Worm (Caenorhabditis elegans) whole organism, mixed stage, embryonic: ENCODE measurements around the gene ZK381.8.

Experiments used
- M03D4.4 ChIP-seq: sonication (generic microtip); optimal IDR thresholded peaks from 2 replicates; lab custom pipeline; 2017; ENCODE audit warnings: mild to moderate bottlenecking, missing genetic modification characterization, missing compliant biosample characterization
- bed-3 ChIP-seq: fragments of 200-800 bp; sonication (Bioruptor generic); optimal IDR thresholded peaks from 3 replicates; lab custom pipeline; 2018; ENCODE audit warnings: mild to moderate bottlenecking, missing genetic modification characterization, moderate library complexity, missing compliant biosample characterization
- blmp-1 ChIP-seq: fragments of 150-350 bp; optimal IDR thresholded peaks from 2 replicates; lab custom pipeline; 2014; ENCODE audit warnings: missing biosample characterization, missing genetic modification characterization
- ceh-39 ChIP-seq: fragments of 150-350 bp; optimal IDR thresholded peaks from 2 replicates; lab custom pipeline; 2014; ENCODE audit warnings: missing biosample characterization, missing genetic modification characterization
- ceh-43 ChIP-seq: fragments of 200-800 bp; sonication (Bioruptor generic); optimal IDR thresholded peaks from 2 replicates; lab custom pipeline; 2018; ENCODE audit warnings: mild to moderate bottlenecking, missing genetic modification characterization, moderate library complexity, missing compliant biosample characterization
- ceh-83 ChIP-seq: fragments of 200-800 bp; sonication (Bioruptor generic); optimal IDR thresholded peaks from 2 replicates; lab custom pipeline; 2018; ENCODE audit warnings: mild to moderate bottlenecking, missing genetic modification characterization, missing compliant biosample characterization
- ces-1 ChIP-seq: fragments of 150-350 bp; optimal IDR thresholded peaks from 2 replicates; lab custom pipeline; 2014; ENCODE audit warnings: missing biosample characterization, missing genetic modification reagents, missing genetic modification characterization
- cnd-1 ChIP-seq: fragments of 200-800 bp; sonication (Bioruptor generic); optimal IDR thresholded peaks from 2 replicates; lab custom pipeline; 2018; ENCODE audit warnings: mild to moderate bottlenecking, missing genetic modification characterization, missing compliant biosample characterization
- drap-1 ChIP-seq: fragments of 200-800 bp; sonication (Bioruptor generic); optimal IDR thresholded peaks from 3 replicates; lab custom pipeline; 2018; ENCODE audit warnings: mild to moderate bottlenecking, missing genetic modification characterization, missing compliant biosample characterization
- elt-1 ChIP-seq: sonication (generic microtip); optimal IDR thresholded peaks from 2 replicates; lab custom pipeline; 2017; ENCODE audit warnings: missing genetic modification characterization, mild to moderate bottlenecking, missing compliant biosample characterization, antibody characterized with exemption, moderate library complexity, borderline replicate concordance; ENCODE audit not compliant: insufficient read depth
- elt-3 ChIP-seq: fragments of 150-350 bp; optimal IDR thresholded peaks from 2 replicates; lab custom pipeline; 2014; ENCODE audit warnings: missing biosample characterization, missing genetic modification characterization
- flh-1 ChIP-seq: fragments of 200-800 bp; sonication (Bioruptor generic); optimal IDR thresholded peaks from 2 replicates; lab custom pipeline; 2018; ENCODE audit warnings: mild to moderate bottlenecking, missing genetic modification characterization, moderate library complexity, missing compliant biosample characterization
- ham-2 ChIP-seq: fragments of 200-800 bp; sonication (Bioruptor generic); optimal IDR thresholded peaks from 2 replicates; lab custom pipeline; 2018; ENCODE audit warnings: mild to moderate bottlenecking, missing genetic modification characterization, missing compliant biosample characterization
- hlh-1 ChIP-seq: fragments of 150-350 bp; optimal IDR thresholded peaks from 2 replicates; lab custom pipeline; 2014; ENCODE audit warnings: missing biosample characterization, missing genetic modification reagents, missing genetic modification characterization
- lin-13 ChIP-seq: fragments of 150-350 bp; optimal IDR thresholded peaks from 2 replicates; lab custom pipeline; 2014; ENCODE audit warnings: missing biosample characterization, missing genetic modification characterization
- lin-32 ChIP-seq: fragments of 200-800 bp; sonication (Bioruptor generic); optimal IDR thresholded peaks from 2 replicates; lab custom pipeline; 2018; ENCODE audit warnings: mild to moderate bottlenecking, missing genetic modification characterization, missing compliant biosample characterization
- lsy-2 ChIP-seq: fragments of 150-350 bp; optimal IDR thresholded peaks from 2 replicates; lab custom pipeline; 2014; ENCODE audit warnings: missing biosample characterization, missing genetic modification characterization
- mab-5 ChIP-seq: fragments of 150-350 bp; optimal IDR thresholded peaks from 2 replicates; lab custom pipeline; 2014; ENCODE audit warnings: missing biosample characterization, missing genetic modification characterization
- mep-1 ChIP-seq: fragments of 150-350 bp; optimal IDR thresholded peaks from 2 replicates; lab custom pipeline; 2017; ENCODE audit warnings: missing biosample characterization, missing genetic modification reagents, missing genetic modification characterization, inconsistent platforms
- mls-2 ChIP-seq: sonication (generic microtip); optimal IDR thresholded peaks from 2 replicates; lab custom pipeline; 2016; ENCODE audit warnings: mild to moderate bottlenecking, missing genetic modification characterization, moderate library complexity, missing compliant biosample characterization
- nhr-12 ChIP-seq: fragments of 150-350 bp; optimal IDR thresholded peaks from 2 replicates; lab custom pipeline; 2014; ENCODE audit warnings: missing biosample characterization, missing genetic modification characterization
- nhr-2 ChIP-seq: fragments of 150-350 bp; optimal IDR thresholded peaks from 2 replicates; lab custom pipeline; 2014; ENCODE audit warnings: missing biosample characterization, missing genetic modification characterization
- nhr-237 ChIP-seq: fragments of 150-350 bp; optimal IDR thresholded peaks from 2 replicates; lab custom pipeline; 2014; ENCODE audit warnings: missing biosample characterization, missing genetic modification characterization
- nhr-28 ChIP-seq: fragments of 150-350 bp; optimal IDR thresholded peaks from 2 replicates; lab custom pipeline; 2014; ENCODE audit warnings: missing biosample characterization, missing genetic modification characterization
- nhr-76 ChIP-seq: sonication (generic microtip); optimal IDR thresholded peaks from 2 replicates; lab custom pipeline; 2017; ENCODE audit warnings: missing biosample characterization, missing genetic modification characterization
- pha-4 ChIP-seq: fragments of 150-350 bp; optimal IDR thresholded peaks from 2 replicates; lab custom pipeline; 2018; ENCODE audit warnings: missing biosample characterization, missing genetic modification reagents, missing genetic modification characterization
- sem-2 ChIP-seq: fragments of 200-800 bp; sonication (Bioruptor generic); optimal IDR thresholded peaks from 2 replicates; lab custom pipeline; 2018; ENCODE audit warnings: mild to moderate bottlenecking, missing genetic modification characterization, missing compliant biosample characterization
- snpc-4 ChIP-seq: fragments of 150-350 bp; optimal IDR thresholded peaks from 2 replicates; lab custom pipeline; 2014; ENCODE audit warnings: missing biosample characterization, missing genetic modification characterization
- sptf-1 ChIP-seq: sonication (generic microtip); optimal IDR thresholded peaks from 2 replicates; lab custom pipeline; 2017; ENCODE audit warnings: mild to moderate bottlenecking, missing genetic modification characterization, moderate library complexity, missing compliant biosample characterization
- tbx-8 ChIP-seq: fragments of 200-800 bp; sonication (Bioruptor generic); optimal IDR thresholded peaks from 2 replicates; lab custom pipeline; 2018; ENCODE audit warnings: mild to moderate bottlenecking, missing genetic modification characterization, moderate library complexity, missing compliant biosample characterization
- unc-120 ChIP-seq: sonication (generic microtip); optimal IDR thresholded peaks from 2 replicates; lab custom pipeline; 2017; ENCODE audit warnings: missing genetic modification characterization, missing compliant biosample characterization; ENCODE audit not compliant: poor library complexity, severe bottlenecking
- unc-39 ChIP-seq: fragments of 150-350 bp; optimal IDR thresholded peaks from 2 replicates; lab custom pipeline; 2014; ENCODE audit warnings: missing biosample characterization, missing genetic modification characterization
- unc-62 ChIP-seq: fragments of 150-350 bp; optimal IDR thresholded peaks from 2 replicates; lab custom pipeline; 2014; ENCODE audit warnings: missing biosample characterization, missing genetic modification reagents, missing genetic modification characterization
- zip-8 ChIP-seq: fragments of 150-350 bp; optimal IDR thresholded peaks from 2 replicates; lab custom pipeline; 2014; ENCODE audit warnings: missing biosample characterization, missing genetic modification characterization
- ztf-11 ChIP-seq: fragments of 150-350 bp; optimal IDR thresholded peaks from 2 replicates; lab custom pipeline; 2014; ENCODE audit warnings: missing biosample characterization, missing genetic modification characterization

ZK381.8 gene

DNA sequence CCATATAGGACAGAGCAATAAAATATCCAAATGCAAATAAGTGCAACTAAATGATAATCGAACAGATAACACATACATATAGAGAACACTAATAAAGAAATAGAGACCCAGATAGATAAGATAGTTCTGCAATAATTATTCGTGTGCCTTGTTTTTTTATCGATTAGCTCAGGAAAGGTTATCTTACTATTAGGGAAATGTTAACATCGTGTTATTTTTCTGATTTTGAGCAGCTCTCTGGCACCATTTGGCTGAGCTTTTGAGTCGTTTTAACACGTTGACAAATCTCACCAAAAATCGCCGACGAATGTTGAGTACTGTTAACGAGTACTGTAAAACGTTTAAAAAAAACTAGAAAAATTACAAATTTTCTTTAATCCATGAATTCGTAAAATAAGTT lies 41.8 kb downstream of the ZK381.8 start, which contains the start of gene cest-6:
Gene cest-6 (minus strand): TSS at position 101 of the 400 bp plus-strand sequence.
- TF ChIP-seq lsy-2 (tag; lab: Kevin White, UChicago) (no peak), blmp-1 (tag; lab: Kevin White, UChicago) (no peak), ztf-11 (tag; lab: Kevin White, UChicago) (no peak), mls-2 (tag; lab: Kevin White, UChicago) (no peak), nhr-237 (tag; lab: Kevin White, UChicago) (no peak), pha-4 (no peak), elt-1 (no peak), zip-8 (no peak), ceh-83 (GFP tag; lab: Kevin White, UChicago) (no peak), unc-120 (tag; lab: Kevin White, UChicago) (no peak), unc-39 (tag; lab: Kevin White, UChicago) (no peak), lin-13 (tag; lab: Kevin White, UChicago) (no peak), nhr-2 (tag; lab: Kevin White, UChicago) (no peak), elt-3 (no peak), mep-1 (tag; lab: Kevin White, UChicago) (no peak)

DNA sequence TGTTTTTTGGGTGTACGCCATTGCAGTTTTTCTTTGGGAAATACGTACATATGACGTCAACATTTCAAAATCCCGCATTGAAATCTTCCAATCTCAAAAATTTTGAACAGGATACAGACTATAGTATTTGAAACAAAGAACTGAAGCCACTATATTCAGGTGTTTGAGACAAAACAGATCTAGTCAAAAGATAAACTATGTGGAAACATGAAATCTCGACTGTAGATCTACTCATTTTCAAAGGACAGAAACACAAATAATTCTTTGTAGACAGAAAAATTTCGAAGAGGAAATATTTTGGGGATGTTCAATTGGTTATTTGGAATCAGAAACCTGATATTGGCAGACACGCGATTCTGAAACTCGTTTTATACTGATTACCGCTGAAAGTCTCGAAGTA lies 44.7 kb downstream of the ZK381.8 start:
- TF ChIP-seq elt-1 (peak; percentile 54), ceh-39 (tag; lab: Kevin White, UChicago) (no peak)

ce11 chrIV:6923070-6923469 lies 47.1 kb downstream of the ZK381.8 start, which contains the start of gene T22D1.1:
Gene T22D1.1 (plus strand): TSS chrIV:6923370.
- no peak for TF ChIP-seq lsy-2 (tag; lab: Kevin White, UChicago)

DNA sequence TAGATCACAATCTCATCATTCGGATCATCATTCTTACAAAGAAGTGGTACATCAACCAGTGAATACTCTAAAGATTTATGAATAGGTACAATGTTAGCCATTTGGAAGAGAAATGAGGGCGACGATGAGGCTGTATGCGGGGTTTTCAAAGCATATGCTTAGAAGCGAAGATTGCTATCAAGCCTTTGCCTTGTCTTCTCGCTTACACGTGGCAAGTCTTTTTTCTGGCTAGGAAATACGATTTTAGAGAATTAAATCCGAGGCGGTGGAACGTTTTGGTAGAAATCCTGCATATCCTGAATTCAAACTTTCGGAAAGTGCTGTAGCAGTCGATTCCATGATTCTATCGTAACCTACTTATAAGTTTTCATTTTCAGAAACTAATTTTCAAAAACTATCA lies 50.1 kb downstream of the ZK381.8 start, which contains the start of gene T22D1.18:
Gene T22D1.18 (minus strand): TSS at position 101 of the 400 bp plus-strand sequence.
- TF ChIP-seq sem-2 (no peak), unc-120 (tag; lab: Kevin White, UChicago) (no peak), elt-3 (no peak), mls-2 (tag; lab: Kevin White, UChicago) (no peak), sptf-1 (tag; lab: Kevin White, UChicago) (no peak)

DNA sequence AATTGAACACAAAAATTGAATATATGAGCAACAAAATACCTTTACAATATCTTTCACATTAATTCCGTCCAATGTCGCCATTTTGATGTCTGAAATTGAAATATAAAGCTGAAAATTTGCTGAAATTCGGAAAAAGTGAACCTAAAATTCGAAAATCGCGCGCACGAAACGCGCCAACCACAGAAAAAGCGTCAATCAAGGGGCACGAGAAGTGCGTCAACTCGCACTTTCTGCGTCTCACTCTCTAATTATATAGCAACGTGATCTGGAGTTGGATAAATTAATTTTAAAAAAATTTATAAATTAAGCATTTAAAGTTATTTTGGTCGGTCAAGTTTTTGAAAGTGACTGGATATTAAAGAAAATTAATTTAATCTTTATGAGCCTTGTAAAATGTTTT lies 50.9 kb downstream of the ZK381.8 start, which contains the start of gene ruvb-2:
Gene ruvb-2 (minus strand): TSS at position 89 of the 400 bp plus-strand sequence.
- peak; percentile 93 for TF ChIP-seq ces-1 (GFP tag; lab: Kevin White, UChicago)
- no peak for TF ChIP-seq ham-2 (GFP tag; lab: Kevin White, UChicago)
- TF ChIP-seq elt-1, result no peak
- no peak for TF ChIP-seq mab-5
- no peak for TF ChIP-seq sem-2
- TF ChIP-seq nhr-28 (tag; lab: Kevin White, UChicago), result no peak
- TF ChIP-seq lsy-2 (tag; lab: Kevin White, UChicago), result peak; percentile 81
- peak; percentile 69 for TF ChIP-seq nhr-237 (tag; lab: Kevin White, UChicago)
- TF ChIP-seq flh-1 (GFP tag; lab: Kevin White, UChicago), result no peak
- peak; percentile 65 for TF ChIP-seq mep-1 (tag; lab: Kevin White, UChicago)
- peak; percentile 58 for TF ChIP-seq lin-13 (tag; lab: Kevin White, UChicago)
- peak; percentile 38 for TF ChIP-seq sptf-1 (tag; lab: Kevin White, UChicago)
- no peak for TF ChIP-seq ceh-39 (tag; lab: Kevin White, UChicago)
- TF ChIP-seq drap-1 (GFP tag; lab: Kevin White, UChicago), result no peak
- no peak for TF ChIP-seq lin-32 (GFP tag; lab: Kevin White, UChicago)
- TF ChIP-seq zip-8, result no peak
- TF ChIP-seq pha-4, result peak; percentile 59
- TF ChIP-seq snpc-4 (tag; lab: Kevin White, UChicago), result no peak
- no peak for TF ChIP-seq nhr-76 (tag; lab: Kevin White, UChicago)
- peak; percentile 42 for TF ChIP-seq ceh-43 (GFP tag; lab: Kevin White, UChicago)
- TF ChIP-seq unc-39 (tag; lab: Kevin White, UChicago), result no peak
- no peak for TF ChIP-seq M03D4.4 (tag; lab: Kevin White, UChicago)
- no peak for TF ChIP-seq tbx-8 (GFP tag; lab: Kevin White, UChicago)
- TF ChIP-seq unc-120 (tag; lab: Kevin White, UChicago), result no peak
- no peak for TF ChIP-seq nhr-12 (tag; lab: Kevin White, UChicago)
- TF ChIP-seq blmp-1 (tag; lab: Kevin White, UChicago), result peak; percentile 27
- TF ChIP-seq unc-62 (GFP tag; lab: Kevin White, UChicago), result no peak
- TF ChIP-seq ceh-83 (GFP tag; lab: Kevin White, UChicago), result no peak
- TF ChIP-seq bed-3 (GFP tag; lab: Kevin White, UChicago), result no peak
- TF ChIP-seq mls-2 (tag; lab: Kevin White, UChicago), result no peak
- TF ChIP-seq elt-3, result no peak
- peak; percentile 4 for TF ChIP-seq nhr-2 (tag; lab: Kevin White, UChicago)
- no peak for TF ChIP-seq ztf-11 (tag; lab: Kevin White, UChicago)
- TF ChIP-seq hlh-1 (tag; lab: Kevin White, UChicago), result no peak
- TF ChIP-seq cnd-1 (tag; lab: Kevin White, UChicago), result no peak
